Worm (Caenorhabditis elegans) whole organism, midembryonic: Measurements from ENCODE around the gene F59A7.14.

ENCODE experiments used
- T22C8.4 ChIP-seq: fragments of 200-800 bp; sonication (Bioruptor generic); IDR thresholded peaks from 2 replicates; pipeline ENCODE4 v1.3.6; 2022; ENCODE audit warnings: missing genetic modification characterization, missing compliant biosample characterization
- cog-1 ChIP-seq: sonication (generic microtip); optimal IDR thresholded peaks from 2 replicates; lab custom pipeline; 2016; ENCODE audit warnings: missing genetic modification characterization, missing compliant biosample characterization
- flt-1 ChIP-seq: fragments of 200-800 bp; sonication (Bioruptor generic); IDR thresholded peaks from 2 replicates; pipeline ENCODE4 v1.3.6; 2022; ENCODE audit warnings: missing genetic modification characterization, missing compliant biosample characterization
- klf-2 ChIP-seq: fragments of 200-800 bp; sonication (Bioruptor generic); conservative IDR thresholded peaks from 2 replicates; pipeline ENCODE4 v1.3.6; 2022; ENCODE audit warnings: missing genetic modification reagents, missing genetic modification characterization, missing compliant biosample characterization
- med-1 ChIP-seq: sonication (generic microtip); optimal IDR thresholded peaks from 2 replicates; lab custom pipeline; 2017; ENCODE audit warnings: missing genetic modification characterization, mild to moderate bottlenecking, missing compliant biosample characterization, antibody characterized with exemption, missing genetic modification reagents; ENCODE audit not compliant: insufficient read depth
- ref-1 ChIP-seq: fragments of 200-800 bp; sonication (Bioruptor generic); conservative IDR thresholded peaks from 2 replicates; pipeline ENCODE4 v1.3.6; 2022; ENCODE audit warnings: missing genetic modification reagents, missing genetic modification characterization, missing compliant biosample characterization
- tab-1 ChIP-seq: fragments of 200-800 bp; sonication (Bioruptor generic); IDR thresholded peaks from 2 replicates; pipeline ENCODE4 v1.3.6; 2022; ENCODE audit warnings: missing genetic modification characterization, missing compliant biosample characterization
- ztf-23 ChIP-seq: fragments of 200-800 bp; sonication (Bioruptor generic); IDR thresholded peaks from 2 replicates; pipeline ENCODE4 v1.3.6; 2022; ENCODE audit warnings: missing genetic modification reagents, missing genetic modification characterization, missing compliant biosample characterization
- ztf-29 ChIP-seq: fragments of 200-800 bp; sonication (Bioruptor generic); IDR thresholded peaks from 2 replicates; pipeline ENCODE4 v1.3.6; 2022; ENCODE audit warnings: missing genetic modification reagents, missing genetic modification characterization, missing compliant biosample characterization

F59A7.14 gene

DNA sequence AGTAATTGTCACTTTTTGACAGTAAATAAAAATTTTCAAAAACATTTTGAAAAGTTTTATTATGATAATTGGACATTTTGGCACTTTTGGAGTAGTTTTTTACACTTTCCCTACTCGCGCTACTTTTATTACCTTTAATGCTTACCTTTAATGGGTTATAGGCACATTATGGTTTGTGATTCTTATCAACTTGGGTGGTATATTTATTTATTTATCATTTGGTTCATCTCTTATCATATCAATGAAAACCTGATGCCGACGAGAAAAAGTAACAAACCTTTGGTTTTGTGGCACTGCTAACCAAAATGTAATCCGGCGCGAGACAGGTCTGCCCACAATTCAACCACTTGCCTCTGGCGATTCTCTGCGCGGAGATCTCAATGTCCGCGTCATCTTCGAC, 20.4 kb upstream of the F59A7.14 start:
- TF ChIP-seq klf-2 (GFP tag; lab: Robert Waterston, UW) (no peak), T22C8.4 (GFP tag; lab: Robert Waterston, UW) (no peak), flt-1 (no peak), ztf-23 (no peak), ztf-29 (GFP tag; lab: Robert Waterston, UW) (no peak), ref-1 (no peak), tab-1 (GFP tag; lab: Robert Waterston, UW) (no peak), med-1 (GFP tag; lab: Kevin White, UChicago) (no peak), cog-1 (tag; lab: Kevin White, UChicago) (no peak)

DNA sequence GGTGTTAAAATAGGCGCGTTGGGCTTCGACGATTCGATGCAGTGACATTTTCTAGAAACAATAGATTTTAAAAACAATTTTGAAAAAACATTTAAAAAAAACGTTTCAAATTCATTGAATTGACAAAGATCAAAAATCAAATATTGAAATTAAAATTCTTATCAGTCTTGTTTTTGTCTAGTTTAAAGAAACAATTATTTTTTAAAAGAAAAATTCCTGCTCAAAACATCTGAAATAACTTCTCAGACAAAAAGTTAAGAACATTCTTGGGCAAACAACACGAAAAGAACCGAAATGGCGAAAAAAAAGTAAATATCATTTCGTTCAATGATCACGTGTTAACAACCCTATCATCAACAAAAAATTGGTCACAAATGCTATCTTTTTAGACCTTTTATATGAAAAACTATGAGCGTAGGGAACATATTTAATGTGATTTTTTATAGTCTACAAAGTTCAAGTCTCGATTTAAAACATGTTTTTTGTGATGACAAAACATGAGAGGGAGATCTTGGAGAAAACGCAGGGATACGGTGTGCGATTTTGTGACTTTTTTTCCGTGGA, 19.2 kb upstream of the F59A7.14 start, which contains the start of gene alh-5:
TSS of gene alh-5 (minus strand) at position 51 of the 564 bp plus-strand sequence.
- TF ChIP-seq klf-2 (GFP tag; lab: Robert Waterston, UW) (no peak), ztf-23 (no peak), cog-1 (tag; lab: Kevin White, UChicago) (no peak), flt-1 (no peak), ztf-29 (GFP tag; lab: Robert Waterston, UW) (no peak), ref-1 (no peak), med-1 (GFP tag; lab: Kevin White, UChicago) (no peak)

DNA sequence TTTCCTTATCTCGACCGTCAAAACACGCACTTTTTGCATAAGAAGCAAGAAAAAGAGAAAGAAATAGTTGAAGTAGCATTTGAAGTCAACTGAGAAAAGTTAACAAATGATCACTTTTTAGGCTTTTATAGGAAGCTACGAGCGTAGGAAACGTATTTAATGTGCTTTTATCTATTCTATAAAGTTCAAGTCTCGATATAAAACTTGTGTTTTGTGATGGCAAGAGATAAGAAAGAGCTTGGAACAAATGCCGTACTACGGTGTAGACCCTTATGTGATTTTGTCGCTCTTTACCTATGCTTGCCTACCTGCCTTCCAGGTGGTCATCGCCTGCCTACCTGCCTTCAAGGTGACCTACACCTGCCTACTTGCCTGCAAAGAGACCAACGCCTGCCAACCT, 14.6 kb upstream of the F59A7.14 start, which contains the start of gene clec-206:
TSS of gene clec-206 (minus strand) at position 101 of the 400 bp plus-strand sequence.
- no peak for TF ChIP-seq med-1 (GFP tag; lab: Kevin White, UChicago)
- TF ChIP-seq cog-1 (tag; lab: Kevin White, UChicago) = no peak
- no peak for TF ChIP-seq T22C8.4 (GFP tag; lab: Robert Waterston, UW)
- no peak for TF ChIP-seq klf-2 (GFP tag; lab: Robert Waterston, UW)

DNA sequence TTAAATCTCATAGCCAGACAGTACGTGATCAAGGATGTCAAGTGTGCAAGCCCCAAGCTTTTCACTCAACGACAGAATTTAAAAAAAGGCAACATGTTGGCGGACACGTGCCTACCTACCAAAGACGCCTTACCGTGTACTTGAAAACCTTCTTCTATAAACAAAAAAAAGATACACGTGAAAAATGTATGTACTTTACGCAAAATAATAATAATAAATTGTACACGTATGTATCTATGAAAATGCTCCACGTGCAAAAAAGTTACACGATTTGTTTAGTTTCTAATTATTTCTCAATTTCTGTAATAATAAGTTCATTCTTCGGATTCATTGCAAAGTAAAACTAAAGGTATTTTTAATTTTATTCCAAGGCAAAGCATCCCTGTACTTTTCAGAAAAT, 14.1 kb upstream of the F59A7.14 start, which contains the start of gene cysl-4:
TSS of gene cysl-4 (plus strand) at position 301 of the 400 bp plus-strand sequence.
- TF ChIP-seq ztf-29 (GFP tag; lab: Robert Waterston, UW) (no peak), ztf-23 (no peak), flt-1 (no peak), klf-2 (GFP tag; lab: Robert Waterston, UW) (no peak), T22C8.4 (GFP tag; lab: Robert Waterston, UW) (no peak), tab-1 (GFP tag; lab: Robert Waterston, UW) (no peak), med-1 (GFP tag; lab: Kevin White, UChicago) (no peak), cog-1 (tag; lab: Kevin White, UChicago) (no peak), ref-1 (no peak)

ce11 chrV:2008412-2008811, 10.4 kb upstream of the F59A7.14 start:
- TF ChIP-seq cog-1 (tag; lab: Kevin White, UChicago) (no peak), tab-1 (GFP tag; lab: Robert Waterston, UW) (no peak), ztf-29 (GFP tag; lab: Robert Waterston, UW) (no peak), klf-2 (GFP tag; lab: Robert Waterston, UW) (no peak), med-1 (GFP tag; lab: Kevin White, UChicago) (no peak), T22C8.4 (GFP tag; lab: Robert Waterston, UW) (no peak), ref-1 (no peak), flt-1 (no peak), ztf-23 (no peak)

- TF ChIP-seq ref-1 (no peak), klf-2 (GFP tag; lab: Robert Waterston, UW) (no peak), cog-1 (tag; lab: Kevin White, UChicago) (no peak), ztf-29 (GFP tag; lab: Robert Waterston, UW) (no peak), tab-1 (GFP tag; lab: Robert Waterston, UW) (no peak), flt-1 (no peak), med-1 (GFP tag; lab: Kevin White, UChicago) (no peak), ztf-23 (no peak), T22C8.4 (GFP tag; lab: Robert Waterston, UW) (no peak)
These were observed 7.0 kb upstream of the F59A7.14 start, which contains the start of gene F59A7.7 for ce11 chrV:2011777-2012176. Gene F59A7.7 (plus strand): TSS chrV:2012077.

DNA sequence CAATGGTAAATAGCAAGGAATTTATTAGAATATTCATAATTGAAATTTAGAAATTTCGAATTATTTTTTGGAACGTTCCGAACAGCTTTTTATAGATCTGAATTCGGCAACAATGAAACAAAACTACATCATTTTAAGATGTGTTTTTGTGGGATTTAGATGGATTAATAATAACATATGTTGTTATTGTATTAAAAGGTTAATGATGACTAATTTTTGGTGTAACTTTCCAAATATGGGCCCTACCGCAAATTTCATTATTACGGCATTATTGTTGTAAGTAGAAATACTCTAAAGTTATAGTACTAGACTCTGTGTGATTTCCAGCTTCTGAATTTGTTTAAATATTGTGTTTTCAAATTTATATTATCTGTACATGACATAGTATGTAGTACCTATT, 5.0 kb upstream of the F59A7.14 start, which contains the start of gene F59A7.11:
TSS of gene F59A7.11 (minus strand) at position 101 of the 400 bp plus-strand sequence.
- no peak for TF ChIP-seq ref-1
- no peak for TF ChIP-seq cog-1 (tag; lab: Kevin White, UChicago)
- TF ChIP-seq T22C8.4 (GFP tag; lab: Robert Waterston, UW) = no peak

- TF ChIP-seq ztf-23 (no peak), klf-2 (GFP tag; lab: Robert Waterston, UW) (no peak), flt-1 (no peak), med-1 (GFP tag; lab: Kevin White, UChicago) (no peak)
These were observed 2.4 kb upstream of the F59A7.14 start, which contains the start of gene F59A7.2 for ce11 chrV:2016428-2016827. Gene F59A7.2 (minus strand): TSS chrV:2016528.

ce11 chrV:2021283-2021682, 2.5 kb downstream of the F59A7.14 start:
- TF ChIP-seq cog-1 (tag; lab: Kevin White, UChicago) (no peak), T22C8.4 (GFP tag; lab: Robert Waterston, UW) (no peak), ztf-29 (GFP tag; lab: Robert Waterston, UW) (no peak), ztf-23 (no peak), flt-1 (no peak)

ce11 chrV:2022374-2022773, 3.6 kb downstream of the F59A7.14 start, which contains the start of gene F59A7.5:
Gene F59A7.5 (plus strand): TSS chrV:2022674.
- TF ChIP-seq tab-1 (GFP tag; lab: Robert Waterston, UW) (no peak), T22C8.4 (GFP tag; lab: Robert Waterston, UW) (no peak), ref-1 (no peak), ztf-23 (no peak), ztf-29 (GFP tag; lab: Robert Waterston, UW) (no peak), flt-1 (no peak), cog-1 (tag; lab: Kevin White, UChicago) (no peak), med-1 (GFP tag; lab: Kevin White, UChicago) (no peak), klf-2 (GFP tag; lab: Robert Waterston, UW) (no peak)
